Worm (Caenorhabditis elegans): ENCODE measurements around the gene W09H1.1.

Gene W09H1.1

ce11 chrII:13195163-13195562 is 13.8 kb upstream of the W09H1.1 start, which contains the start of gene lec-1 (continued):
- TF ChIP-seq blmp-1 (tag; optimal IDR thresholded peaks at IDR 0.05) (peak; percentile 41), dsc-1 (tag; optimal IDR thresholded peaks at IDR 0.05) (peak; percentile 58), C04F5.9 (tag; optimal IDR thresholded peaks at IDR 0.05) (no peak), fkh-8 (tag; optimal IDR thresholded peaks at IDR 0.05) (peak; percentile 50), vab-15 (tag; optimal IDR thresholded peaks at IDR 0.05) (no peak), rnt-1 (tag; optimal IDR thresholded peaks at IDR 0.05) (peak; percentile 65), hpl-2 (GFP tag; optimal IDR thresholded peaks at IDR 0.05) (no peak), ztf-11 (tag; optimal IDR thresholded peaks at IDR 0.05) (no peak), mdl-1 (tag; optimal IDR thresholded peaks at IDR 0.05) (peak in 1 of 2 experiments; percentile 18), lsy-2 (tag; optimal IDR thresholded peaks at IDR 0.05) (peak; percentile 16 to 73), nhr-20 (tag; optimal IDR thresholded peaks at IDR 0.05) (peak; percentile 60), xbp-1 (tag; optimal IDR thresholded peaks at IDR 0.05) (no peak), zag-1 (tag; optimal IDR thresholded peaks at IDR 0.05) (peak; percentile 15), unc-30 (tag; optimal IDR thresholded peaks at IDR 0.05) (no peak), irx-1 (tag; optimal IDR thresholded peaks at IDR 0.05) (peak; percentile 14), pax-3 (tag; optimal IDR thresholded peaks at IDR 0.05) (no peak), ceh-88 (GFP tag; IDR thresholded peaks at IDR 0.05) (no peak), nhr-76 (tag; optimal IDR thresholded peaks at IDR 0.05) (no peak), fkh-10 (GFP tag; optimal IDR thresholded peaks at IDR 0.05) (peak; percentile 5), lin-14 (GFP tag; optimal IDR thresholded peaks at IDR 0.05) (peak; percentile 90), snpc-4 (tag; optimal IDR thresholded peaks at IDR 0.05) (no peak), nhr-77 (tag; optimal IDR thresholded peaks at IDR 0.05) (peak; percentile 67), nhr-47 (tag; optimal IDR thresholded peaks at IDR 0.05) (peak; percentile 55)

ce11 chrII:13193563-13194103 is 12.3 kb upstream of the W09H1.1 start:
- TF ChIP-seq isw-1 (GFP tag; IDR thresholded peaks at IDR 0.05) (no peak), dsc-1 (tag; optimal IDR thresholded peaks at IDR 0.05) (peak; percentile 75), ztf-11 (tag; optimal IDR thresholded peaks at IDR 0.05) (no peak), efl-1 (optimal IDR thresholded peaks at IDR 0.05) (no peak), efl-1 (GFP tag; optimal IDR thresholded peaks at IDR 0.05 in 1 of 2) (peak; percentile 3 to 91), fkh-4 (tag; optimal IDR thresholded peaks at IDR 0.05; ENCODE audit: borderline replicate concordance) (peak; percentile 41), lin-14 (GFP tag; optimal IDR thresholded peaks at IDR 0.05) (peak; percentile 75), blmp-1 (tag; optimal IDR thresholded peaks at IDR 0.05) (peak; percentile 95), irx-1 (tag; optimal IDR thresholded peaks at IDR 0.05) (peak; percentile 2), snu-23 (GFP tag; optimal IDR thresholded peaks at IDR 0.05) (peak; percentile 44), zag-1 (tag; optimal IDR thresholded peaks at IDR 0.05) (no peak), nhr-90 (tag; optimal IDR thresholded peaks at IDR 0.05; ENCODE audit: poor library complexity) (no peak), ceh-90 (tag; optimal IDR thresholded peaks at IDR 0.05) (no peak), lin-35 (GFP tag; optimal IDR thresholded peaks at IDR 0.05) (peak in 1 of 2 experiments; percentile 17), fos-1 (tag; optimal IDR thresholded peaks at IDR 0.05) (no peak), Y116A8C.19 (tag; optimal IDR thresholded peaks at IDR 0.05; ENCODE audit: borderline replicate concordance) (no peak), unc-98 (GFP tag; IDR thresholded peaks at IDR 0.05) (no peak), efl-3 (GFP tag; optimal IDR thresholded peaks at IDR 0.05) (no peak), nhr-71 (tag; optimal IDR thresholded peaks at IDR 0.05) (peak; percentile 31), ama-1 (optimal IDR thresholded peaks at IDR 0.05) (no peak), sup-37 (GFP tag; optimal IDR thresholded peaks at IDR 0.05) (no peak), alr-1 (tag; optimal IDR thresholded peaks at IDR 0.05; ENCODE audit: borderline replicate concordance) (no peak), dpl-1 (GFP tag; optimal IDR thresholded peaks at IDR 0.05) (peak in 1 of 3 experiments; percentile 28), pag-3 (tag; optimal IDR thresholded peaks at IDR 0.05; ENCODE audit: borderline replicate concordance, insufficient read depth) (no peak), nhr-85 (tag) (peak; percentile 30), fkh-8 (tag; optimal IDR thresholded peaks at IDR 0.05) (peak; percentile 15), unc-86 (tag; optimal IDR thresholded peaks at IDR 0.05) (no peak)
